Fruit fly (Drosophila melanogaster) whole organism, embryonic: ENCODE data around the gene CG16734.

Source experiments
- Abd-B ChIP-seq: fragments of 200-800 bp; sonication (Bioruptor generic); optimal IDR thresholded peaks from 2 replicates; lab custom pipeline; 2018; ENCODE audit warnings: missing biosample characterization, mild to moderate bottlenecking, missing genetic modification characterization, moderate library complexity
- Blimp-1 ChIP-seq: fragments of 200-800 bp; sonication (Bioruptor generic); optimal IDR thresholded peaks from 3 replicates; lab custom pipeline; 2018; ENCODE audit warnings: missing biosample characterization, missing genetic modification characterization, mild to moderate bottlenecking, moderate library complexity, missing genetic modification reagents
- Bteb2 ChIP-seq: fragments of 200-800 bp; sonication (Bioruptor generic); optimal IDR thresholded peaks from 2 replicates; lab custom pipeline; 2016; ENCODE audit warnings: missing biosample characterization, missing genetic modification characterization
- CG10979 ChIP-seq: fragments of 200-800 bp; sonication (Bioruptor generic); optimal IDR thresholded peaks from 2 replicates; lab custom pipeline; 2018; ENCODE audit warnings: missing biosample characterization, mild to moderate bottlenecking, missing genetic modification characterization, moderate library complexity
- CG12071 ChIP-seq: fragments of 200-800 bp; sonication (Bioruptor generic); optimal IDR thresholded peaks from 3 replicates; lab custom pipeline; 2018; ENCODE audit warnings: missing biosample characterization, mild to moderate bottlenecking, missing genetic modification characterization
- CG12155 ChIP-seq: fragments of 200-800 bp; sonication (Bioruptor generic); optimal IDR thresholded peaks from 3 replicates; lab custom pipeline; 2016; ENCODE audit warnings: missing biosample characterization, missing genetic modification characterization
- CG12769 ChIP-seq: fragments of 200-800 bp; sonication (Bioruptor generic); optimal IDR thresholded peaks from 2 replicates; lab custom pipeline; 2019; ENCODE audit warnings: missing biosample characterization, mild to moderate bottlenecking, missing genetic modification characterization, moderate library complexity
- CG14050 ChIP-seq: fragments of 200-800 bp; sonication (Bioruptor generic); IDR thresholded peaks from 3 replicates; pipeline ENCODE4 v1.3.6; 2022; ENCODE audit warnings: missing biosample characterization, missing genetic modification characterization
- CG15696 ChIP-seq: fragments of 200-800 bp; sonication (Bioruptor generic); optimal IDR thresholded peaks from 2 replicates; lab custom pipeline; 2019; ENCODE audit warnings: missing biosample characterization, mild to moderate bottlenecking, missing genetic modification characterization, moderate library complexity
- CG1647 ChIP-seq: fragments of 200-800 bp; sonication (Bioruptor generic); optimal IDR thresholded peaks from 3 replicates; lab custom pipeline; 2016; ENCODE audit warnings: missing biosample characterization, missing genetic modification characterization
- CG17186 ChIP-seq: fragments of 200-800 bp; sonication (Bioruptor generic); optimal IDR thresholded peaks from 3 replicates; lab custom pipeline; 2017; ENCODE audit warnings: missing biosample characterization, missing genetic modification reagents, missing genetic modification characterization
- CG17612 ChIP-seq: fragments of 200-800 bp; sonication (Bioruptor generic); IDR thresholded peaks from 2 replicates; pipeline ENCODE4 v1.3.6; 2022; ENCODE audit warnings: missing biosample characterization, missing genetic modification characterization
- CG18262 ChIP-seq: fragments of 200-800 bp; optimal IDR thresholded peaks from 3 replicates; lab custom pipeline; 2019; ENCODE audit warnings: missing biosample characterization, mild to moderate bottlenecking, missing genetic modification characterization, moderate library complexity
- CG18619 ChIP-seq: fragments of 200-800 bp; sonication (Bioruptor generic); optimal IDR thresholded peaks from 3 replicates; lab custom pipeline; 2017; ENCODE audit warnings: missing biosample characterization, mild to moderate bottlenecking, missing genetic modification characterization
- CG30020 ChIP-seq: fragments of 200-800 bp; optimal IDR thresholded peaks from 2 replicates; lab custom pipeline; 2019; ENCODE audit warnings: missing biosample characterization, mild to moderate bottlenecking, missing genetic modification characterization, moderate library complexity
- CG3847 ChIP-seq: fragments of 200-800 bp; sonication (Bioruptor generic); IDR thresholded peaks from 2 replicates; pipeline ENCODE4 v1.3.6; 2022; ENCODE audit warnings: missing biosample characterization, missing genetic modification characterization
- CG4282 ChIP-seq: fragments of 200-800 bp; sonication (Bioruptor generic); optimal IDR thresholded peaks from 2 replicates; lab custom pipeline; 2016; ENCODE audit warnings: missing biosample characterization, missing genetic modification characterization
- CG4360 ChIP-seq: fragments of 200-800 bp; sonication (Bioruptor generic); IDR thresholded peaks from 2 replicates; pipeline ENCODE4 v1.3.6; 2022; ENCODE audit warnings: missing biosample characterization, missing genetic modification characterization
- CG5180 ChIP-seq: fragments of 200-800 bp; sonication (Bioruptor generic); optimal IDR thresholded peaks from 3 replicates; lab custom pipeline; 2017; ENCODE audit warnings: missing biosample characterization, missing genetic modification characterization, mild to moderate bottlenecking, moderate library complexity, missing genetic modification reagents
- CG5953 ChIP-seq: fragments of 200-800 bp; sonication (Bioruptor generic); IDR thresholded peaks from 2 replicates; pipeline ENCODE4 v1.3.6; 2022; ENCODE audit warnings: missing biosample characterization, missing genetic modification characterization
- CG6689 ChIP-seq: fragments of 200-800 bp; sonication (Bioruptor generic); IDR thresholded peaks from 2 replicates; pipeline ENCODE4 v1.3.6; 2022; ENCODE audit warnings: missing biosample characterization, missing genetic modification characterization
- CG9437 ChIP-seq: fragments of 200-800 bp; sonication (Bioruptor generic); optimal IDR thresholded peaks from 2 replicates; lab custom pipeline; 2018; ENCODE audit warnings: missing biosample characterization, mild to moderate bottlenecking, missing genetic modification characterization
- CG9609 ChIP-seq: fragments of 200-800 bp; sonication (Bioruptor generic); optimal IDR thresholded peaks from 3 replicates; lab custom pipeline; 2016; ENCODE audit warnings: missing biosample characterization, missing genetic modification characterization
- CTCF ChIP-seq: fragments of 200-800 bp; sonication (Bioruptor generic); optimal IDR thresholded peaks from 2 replicates; lab custom pipeline; 2017; ENCODE audit warnings: missing biosample characterization, mild to moderate bottlenecking, missing genetic modification characterization, moderate library complexity
- Dek ChIP-seq: fragments of 200-800 bp; sonication (Bioruptor generic); optimal IDR thresholded peaks from 3 replicates; lab custom pipeline; 2019; ENCODE audit warnings: missing biosample characterization, mild to moderate bottlenecking, missing genetic modification characterization, moderate library complexity
- Doc3 ChIP-seq: fragments of 200-800 bp; sonication (Bioruptor generic); IDR thresholded peaks from 3 replicates; pipeline ENCODE4 v1.3.6; 2022; ENCODE audit warnings: missing biosample characterization, missing genetic modification characterization; ENCODE audit not compliant: partially characterized antibody
- Hmr ChIP-seq: fragments of 200-800 bp; sonication (Bioruptor generic); optimal IDR thresholded peaks from 3 replicates; lab custom pipeline; 2017; ENCODE audit warnings: mild to moderate bottlenecking, missing biosample characterization, missing genetic modification reagents, missing genetic modification characterization
- Lim3 ChIP-seq: fragments of 200-800 bp; sonication (Bioruptor generic); IDR thresholded peaks from 2 replicates; pipeline ENCODE4 v1.3.6; 2022; ENCODE audit warnings: missing biosample characterization, missing genetic modification characterization
- Meics ChIP-seq: fragments of 200-800 bp; sonication (Bioruptor generic); optimal IDR thresholded peaks from 2 replicates; lab custom pipeline; 2017; ENCODE audit warnings: missing biosample characterization, mild to moderate bottlenecking, missing genetic modification characterization
- Mes4 ChIP-seq: fragments of 200-800 bp; sonication (Bioruptor generic); optimal IDR thresholded peaks from 2 replicates; lab custom pipeline; 2016; ENCODE audit warnings: missing biosample characterization, missing genetic modification characterization
- Nf-YA ChIP-seq: fragments of 200-800 bp; sonication (Bioruptor generic); IDR thresholded peaks from 2 replicates; pipeline ENCODE4 v1.3.6; 2022; ENCODE audit warnings: missing biosample characterization, missing genetic modification characterization
- PHDP ChIP-seq: fragments of 200-800 bp; sonication (Bioruptor generic); optimal IDR thresholded peaks from 3 replicates; lab custom pipeline; 2018; ENCODE audit warnings: missing biosample characterization, mild to moderate bottlenecking, missing genetic modification characterization, moderate library complexity
- Poxn ChIP-seq: fragments of 200-800 bp; sonication (Bioruptor generic); IDR thresholded peaks from 2 replicates; pipeline ENCODE4 v1.3.6; 2022; ENCODE audit warnings: missing biosample characterization, missing genetic modification characterization
- Ravus ChIP-seq: fragments of 200-800 bp; sonication (Bioruptor generic); IDR thresholded peaks from 2 replicates; pipeline ENCODE4 v1.3.6; 2022; ENCODE audit warnings: missing biosample characterization, missing genetic modification characterization
- ara ChIP-seq: fragments of 200-800 bp; sonication (Bioruptor generic); IDR thresholded peaks from 2 replicates; pipeline ENCODE4 v1.3.6; 2022; ENCODE audit warnings: missing biosample characterization, missing genetic modification characterization
- croc ChIP-seq: fragments of 200-800 bp; sonication (Bioruptor generic); conservative IDR thresholded peaks from 3 replicates; pipeline ENCODE4 v1.3.6; 2022; ENCODE audit warnings: missing biosample characterization, missing genetic modification characterization
- crp ChIP-seq, 2 experiments: fragments of 200-800 bp; sonication (Bioruptor generic); optimal IDR thresholded peaks; 2 replicates in 1 of 2; 3 replicates in 1 of 2; lab custom pipeline; 2017; ENCODE audit warnings: missing biosample characterization in 2 of 2, missing genetic modification characterization in 2 of 2, mild to moderate bottlenecking in 1 of 2, moderate library complexity in 1 of 2
- dimm ChIP-seq: fragments of 200-800 bp; sonication (Bioruptor generic); IDR thresholded peaks from 2 replicates; pipeline ENCODE4 v1.3.6; 2022; ENCODE audit warnings: missing biosample characterization, missing genetic modification characterization
- h ChIP-seq: fragments of >200 bp; optimal IDR thresholded peaks from 2 replicates; lab custom pipeline; 2017
- hkb ChIP-seq, 2 experiments: fragments of 200-800 bp in 1 of 2; fragments of >200 bp in 1 of 2; sonication (Bioruptor generic) in 1 of 2; IDR thresholded peaks in 1 of 2; optimal IDR thresholded peaks in 1 of 2; 2 replicates each; pipeline versions ENCODE4 v1.3.6 to Lab custom; 2017 to 2022; ENCODE audit warnings: missing biosample characterization in 1 of 2, missing genetic modification characterization in 1 of 2
- ind ChIP-seq: fragments of 200-800 bp; sonication (Bioruptor generic); optimal IDR thresholded peaks from 3 replicates; lab custom pipeline; 2016; ENCODE audit warnings: missing biosample characterization, missing genetic modification characterization
- inv ChIP-seq: fragments of 200-800 bp; sonication (Bioruptor generic); IDR thresholded peaks from 2 replicates; pipeline ENCODE4 v1.3.6; 2022; ENCODE audit warnings: missing biosample characterization, missing genetic modification characterization; ENCODE audit not compliant: partially characterized antibody
- mam ChIP-seq: fragments of 200-800 bp; sonication (Bioruptor generic); optimal IDR thresholded peaks from 3 replicates; lab custom pipeline; 2016; ENCODE audit warnings: missing biosample characterization, missing genetic modification characterization
- otp ChIP-seq: fragments of 200-800 bp; sonication (Bioruptor generic); IDR thresholded peaks from 3 replicates; pipeline ENCODE4, ENCODE4 v1.3.6; 2022; ENCODE audit warnings: missing biosample characterization, missing genetic modification characterization
- phol ChIP-seq: fragments of 200-800 bp; sonication (Bioruptor generic); optimal IDR thresholded peaks from 3 replicates; lab custom pipeline; 2018; ENCODE audit warnings: missing biosample characterization, mild to moderate bottlenecking, missing genetic modification characterization, moderate library complexity
- pnt ChIP-seq: fragments of 200-800 bp; sonication (Bioruptor generic); optimal IDR thresholded peaks from 3 replicates; lab custom pipeline; 2016; ENCODE audit warnings: missing biosample characterization, missing genetic modification characterization
- row ChIP-seq: fragments of 200-800 bp; sonication (Bioruptor generic); IDR thresholded peaks from 3 replicates; pipeline ENCODE4 v1.3.6; 2022; ENCODE audit warnings: missing biosample characterization, missing genetic modification characterization
- tgo ChIP-seq: fragments of 200-800 bp; sonication (Bioruptor generic); IDR thresholded peaks from 3 replicates; pipeline ENCODE4 v1.3.6; 2022; ENCODE audit warnings: missing biosample characterization, missing genetic modification characterization
- vvl ChIP-seq: fragments of 200-800 bp; sonication (Bioruptor generic); IDR thresholded peaks from 2 replicates; pipeline ENCODE4 v1.3.6; 2022; ENCODE audit warnings: missing biosample characterization, missing genetic modification characterization
- zf30C ChIP-seq: fragments of 200-800 bp; sonication (Bioruptor generic); optimal IDR thresholded peaks from 3 replicates; lab custom pipeline; 2018; ENCODE audit warnings: missing biosample characterization, mild to moderate bottlenecking, missing genetic modification characterization

CG16734 gene

DNA sequence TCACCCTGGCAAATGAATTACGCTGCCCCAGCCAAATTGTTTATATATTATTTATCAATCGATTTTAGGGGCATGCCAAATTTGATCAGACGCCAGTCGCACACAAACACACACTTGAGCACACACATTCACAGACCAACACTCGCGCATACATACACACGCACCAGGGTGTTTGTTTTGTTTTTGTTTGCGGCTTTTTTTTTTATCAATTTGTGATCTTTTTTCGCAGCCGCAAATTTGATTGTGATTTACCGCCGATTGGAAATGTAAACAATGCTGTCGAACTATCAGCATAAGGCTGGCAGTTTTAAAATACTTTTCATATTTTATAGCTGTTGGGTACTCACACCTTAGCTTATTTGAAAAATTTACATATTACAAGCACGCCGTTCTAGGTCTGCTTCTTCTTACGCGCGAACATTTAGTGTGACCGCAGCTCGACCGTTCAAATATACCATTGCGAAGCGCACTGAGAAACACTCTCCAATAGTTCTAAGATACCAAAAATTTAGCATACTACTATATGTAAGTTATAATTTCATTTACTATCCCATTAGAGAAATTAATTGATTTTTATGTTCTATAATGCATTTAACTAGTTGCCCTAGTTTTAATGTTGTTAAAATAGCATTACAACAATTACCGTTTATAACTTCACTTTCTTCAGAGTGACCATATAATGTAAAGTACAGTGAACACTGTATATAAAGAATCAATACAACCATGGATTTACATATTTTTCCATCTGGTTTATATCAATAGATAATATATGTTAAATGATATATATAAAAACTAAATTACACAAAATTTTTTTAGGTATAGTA is 17.4 kb upstream of the CG16734 start, which contains the start of gene pum (continued):
- TF ChIP-seq Dek (tag; lab: Kevin White, UChicago) (peak; percentile 27), Abd-B (no peak), CG6689 (GFP tag; lab: Robert Waterston, UW) (peak; percentile 47; the same call in 1 of the 2 replicates), CG4282 (no peak), croc (no peak), CG4360 (GFP tag; lab: Robert Waterston, UW) (no peak), CG17612 (no peak), ind (GFP tag; lab: Kevin White, UChicago) (peak; percentile 13), CG9609 (GFP tag; lab: Kevin White, UChicago) (no peak), Ravus (GFP tag; lab: Robert Waterston, UW) (no peak), Mes4 (GFP tag; lab: Kevin White, UChicago) (no peak), CG5180 (no peak), Bteb2 (no peak), CG14050 (GFP tag; lab: Robert Waterston, UW) (no peak), otp (GFP tag; lab: Robert Waterston, UW) (no peak), h (no peak), CG12071 (GFP tag; lab: Kevin White, UChicago) (no peak), CG9437 (peak; percentile 45), Meics (GFP tag; lab: Kevin White, UChicago) (peak; percentile 53), CG30020 (tag; lab: Kevin White, UChicago) (peak; percentile 67), CG18619 (no peak), CG10979 (tag; lab: Kevin White, UChicago) (peak; percentile 31), dimm (GFP tag; lab: Robert Waterston, UW) (no peak), vvl (GFP tag; lab: Robert Waterston, UW) (peak; percentile 55), Doc3 (GFP tag; lab: Robert Waterston, UW) (no peak), CG18262 (tag; lab: Kevin White, UChicago) (peak; percentile 67), Nf-YA (GFP tag; lab: Robert Waterston, UW) (no peak; the same call in 1 of the 2 replicates), phol (peak; percentile 59), Hmr (peak; percentile 33), row (peak; percentile 82; the same call in 2 of the 3 replicates), pnt (GFP tag; lab: Kevin White, UChicago) (no peak), tgo (GFP tag; lab: Robert Waterston, UW) (peak; percentile 70), CG12155 (GFP tag; lab: Kevin White, UChicago) (peak; percentile 38), hkb (optimal IDR thresholded peaks at IDR 0.05; lab: Kevin White, UChicago) (no peak), hkb (GFP tag; IDR thresholded peaks at IDR 0.05; lab: Robert Waterston, UW) (no peak), ara (peak; percentile 7; the same call in 1 of the 2 replicates), inv (GFP tag; lab: Robert Waterston, UW) (no peak), Blimp-1 (GFP tag; lab: Kevin White, UChicago) (peak; percentile 53), CG15696 (tag; lab: Kevin White, UChicago) (peak; percentile 39), Lim3 (no peak), CG17186 (GFP tag; lab: Kevin White, UChicago) (peak; percentile 75), CG1647 (GFP tag; lab: Kevin White, UChicago) (no peak), CG5953 (GFP tag; lab: Robert Waterston, UW) (no peak), CG12769 (tag; lab: Kevin White, UChicago) (peak; percentile 32), mam (GFP tag; lab: Kevin White, UChicago) (no peak), PHDP (peak; percentile 44), crp (GFP tag; optimal IDR thresholded peaks at IDR 0.05; lab: Kevin White, UChicago) (no peak), zf30C (GFP tag; lab: Kevin White, UChicago) (no peak), CTCF (no peak), CG3847 (GFP tag; lab: Robert Waterston, UW) (peak; percentile 60), Poxn (GFP tag; lab: Robert Waterston, UW) (no peak)
